Fruit fly (Drosophila melanogaster) whole organism, embryonic: ENCODE results near the gene CG14327.

Experiments
- Antp ChIP-seq: fragments of 200-800 bp; sonication (Bioruptor generic); optimal IDR thresholded peaks from 3 replicates; lab custom pipeline; 2016; ENCODE audit warnings: missing biosample characterization, missing genetic modification characterization
- CG17359 ChIP-seq: fragments of 200-800 bp; sonication (Bioruptor generic); optimal IDR thresholded peaks from 3 replicates; lab custom pipeline; 2018; ENCODE audit warnings: missing biosample characterization, mild to moderate bottlenecking, missing genetic modification characterization, moderate library complexity
- Dll ChIP-seq: fragments of 200-800 bp; sonication (Bioruptor generic); IDR thresholded peaks from 4 replicates; pipeline ENCODE4 v1.3.6; 2022; ENCODE audit warnings: missing biosample characterization, missing genetic modification characterization; ENCODE audit not compliant: partially characterized antibody
- Jarid2 ChIP-seq: fragments of 200-800 bp; sonication (Bioruptor generic); optimal IDR thresholded peaks from 3 replicates; lab custom pipeline; 2017; ENCODE audit warnings: mild to moderate bottlenecking, missing biosample characterization, missing genetic modification reagents, missing genetic modification characterization
- ind ChIP-seq: fragments of 200-800 bp; sonication (Bioruptor generic); optimal IDR thresholded peaks from 3 replicates; lab custom pipeline; 2016; ENCODE audit warnings: missing biosample characterization, missing genetic modification characterization
- jumu ChIP-seq: fragments of 200-800 bp; sonication (Bioruptor generic); optimal IDR thresholded peaks from 3 replicates; lab custom pipeline; 2016; ENCODE audit warnings: missing biosample characterization, missing genetic modification characterization

DNA sequence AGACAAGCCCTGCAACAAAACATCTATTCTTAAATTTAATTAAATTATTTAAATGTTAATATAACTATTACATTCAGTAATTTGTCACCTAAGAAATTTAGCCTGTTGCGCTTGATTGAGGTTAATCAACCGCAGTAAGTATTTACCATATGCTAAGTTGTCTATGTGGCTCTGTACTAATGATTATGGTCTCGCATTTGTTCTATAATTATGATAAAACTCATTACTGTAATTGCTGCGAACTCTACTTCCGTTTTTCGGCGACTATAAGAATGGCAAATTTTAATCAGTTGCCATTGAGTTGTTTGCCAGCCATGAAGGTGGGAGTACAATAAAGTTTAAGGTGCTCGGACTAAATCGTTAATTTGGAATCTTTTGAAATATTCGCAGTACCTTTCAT is 922 bp upstream of the CG14327 start, which contains the start of gene CG34281:
- TF ChIP-seq Jarid2 (GFP tag; lab: Kevin White, UChicago) = no peak
- TF ChIP-seq Dll (GFP tag; lab: Robert Waterston, UW) = no peak
- no peak for TF ChIP-seq CG17359 (tag; lab: Kevin White, UChicago)
- TF ChIP-seq Antp (GFP tag; lab: Kevin White, UChicago) = no peak
- no peak for TF ChIP-seq ind
- TF ChIP-seq jumu (GFP tag; lab: Kevin White, UChicago) = no peak
